Fruit fly (Drosophila melanogaster) S2 (cell line): ENCODE data around the gene Prdm13.

Source experiments
- CG8478 ChIP-seq: fragments of >200 bp; optimal IDR thresholded peaks from 2 replicates; lab custom pipeline; 2018
- CTCF ChIP-seq, 2 experiments: fragments of >200 bp; optimal IDR thresholded peaks; 2 replicates each; lab custom pipeline; 2018

DNA sequence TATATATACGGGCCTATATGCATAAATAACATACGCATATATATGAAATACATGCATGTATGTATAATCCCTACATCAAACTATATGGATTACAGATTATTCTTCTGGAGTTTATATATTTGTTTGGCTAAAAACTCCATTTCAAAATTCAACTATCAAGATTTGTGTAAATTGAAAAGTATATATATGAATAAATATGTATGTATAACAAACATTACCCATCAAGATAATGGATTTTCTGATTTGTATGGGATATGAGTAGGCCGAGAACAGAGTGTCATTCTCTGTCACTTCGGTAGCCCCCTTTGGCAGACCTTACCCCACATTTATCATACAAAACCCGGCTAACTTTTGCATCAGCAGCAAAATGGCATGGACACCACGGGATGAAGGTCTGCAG lies 37.2 kb downstream of the Prdm13 start, which contains the start of gene CG8219:
- TF ChIP-seq CG8478 (lab: Kevin White, UChicago) (no peak), CTCF (optimal IDR thresholded peaks at IDR 0.05; lab: Kevin White, UChicago) (no peak)
